Fruit fly (Drosophila melanogaster): ENCODE measurements around the gene CG14182.

CG14182 gene

dm6 chr3L:19932917-19933316, 46.7 kb downstream of the CG14182 start:
- TF ChIP-seq GATAd (GFP tag; optimal IDR thresholded peaks at IDR 0.05) (no peak), fru (GFP tag; optimal IDR thresholded peaks at IDR 0.05) (peak; percentile 5), Mio (GFP tag; optimal IDR thresholded peaks at IDR 0.05) (no peak), Sp1 (GFP tag; optimal IDR thresholded peaks at IDR 0.05) (no peak), woc (GFP tag; optimal IDR thresholded peaks at IDR 0.05) (no peak), br (GFP tag; optimal IDR thresholded peaks at IDR 0.05) (peak; percentile 13), sv (GFP tag; optimal IDR thresholded peaks at IDR 0.05) (no peak), Rel (GFP tag; optimal IDR thresholded peaks at IDR 0.05) (no peak), Rel (tag; optimal IDR thresholded peaks at IDR 0.05) (no peak), pan (optimal IDR thresholded peaks at IDR 0.05) (no peak), usp (GFP tag; optimal IDR thresholded peaks at IDR 0.05) (no peak), Hr83 (GFP tag; optimal IDR thresholded peaks at IDR 0.05; ENCODE audit: poor library complexity, severe bottlenecking) (peak; percentile 83), CG9705 (GFP tag; optimal IDR thresholded peaks at IDR 0.05) (no peak), Hr78 (GFP tag; optimal IDR thresholded peaks at IDR 0.05) (no peak), Vsx2 (GFP tag; optimal IDR thresholded peaks at IDR 0.05; ENCODE audit: partially characterized antibody) (no peak), Myc (optimal IDR thresholded peaks at IDR 0.05) (no peak), sage (GFP tag; optimal IDR thresholded peaks at IDR 0.05) (no peak), N (GFP tag; optimal IDR thresholded peaks at IDR 0.05) (no peak), Jra (GFP tag; optimal IDR thresholded peaks at IDR 0.05) (peak; percentile 46), psq (GFP tag; optimal IDR thresholded peaks at IDR 0.05) (no peak), lola (GFP tag; optimal IDR thresholded peaks at IDR 0.05) (no peak), dl (GFP tag; optimal IDR thresholded peaks at IDR 0.05; ENCODE audit: insufficient read depth in 1 of 2, partially characterized antibody in 2 of 2) (no peak), rgr (GFP tag; optimal IDR thresholded peaks at IDR 0.05) (peak; percentile 38), ey (GFP tag; optimal IDR thresholded peaks at IDR 0.05) (no peak), Dfd (GFP tag; optimal IDR thresholded peaks at IDR 0.05) (no peak), HLH106 (tag; optimal IDR thresholded peaks at IDR 0.05) (no peak), CG32264 (GFP tag; optimal IDR thresholded peaks at IDR 0.05) (no peak), Hnf4 (GFP tag; optimal IDR thresholded peaks at IDR 0.05) (peak; percentile 61), OdsH (GFP tag; optimal IDR thresholded peaks at IDR 0.05) (peak; percentile 51), tai (GFP tag; optimal IDR thresholded peaks at IDR 0.05) (no peak), Abd-B (GFP tag; optimal IDR thresholded peaks at IDR 0.05) (no peak), CrebA (GFP tag; optimal IDR thresholded peaks at IDR 0.05; ENCODE audit: borderline replicate concordance) (no peak), jim (GFP tag; optimal IDR thresholded peaks at IDR 0.05) (no peak), brk (GFP tag; optimal IDR thresholded peaks at IDR 0.05) (no peak), h (GFP tag; optimal IDR thresholded peaks at IDR 0.05) (peak; percentile 32), dmrt93B (GFP tag; optimal IDR thresholded peaks at IDR 0.05) (no peak), foxo (GFP tag; optimal IDR thresholded peaks at IDR 0.05) (peak in 1 of 2 experiments; percentile 28), dsf (GFP tag; optimal IDR thresholded peaks at IDR 0.05; ENCODE audit: borderline replicate concordance) (no peak), Dif (GFP tag; optimal IDR thresholded peaks at IDR 0.05; ENCODE audit: partially characterized antibody) (no peak)

dm6 chr3L:19931391-19931790, 48.2 kb downstream of the CG14182 start, which contains the start of gene CG46462:
Gene CG46462 (plus strand): TSS chr3L:19931691.
- TF ChIP-seq sage (GFP tag; optimal IDR thresholded peaks at IDR 0.05) = no peak
- no peak for TF ChIP-seq Myc (optimal IDR thresholded peaks at IDR 0.05)
- TF ChIP-seq Mio (GFP tag; optimal IDR thresholded peaks at IDR 0.05) = no peak
- TF ChIP-seq ey (GFP tag; optimal IDR thresholded peaks at IDR 0.05) = no peak
- no peak for TF ChIP-seq dmrt93B (GFP tag; optimal IDR thresholded peaks at IDR 0.05)
- no peak for TF ChIP-seq sv (GFP tag; optimal IDR thresholded peaks at IDR 0.05)
- no peak for TF ChIP-seq Hr78 (GFP tag; optimal IDR thresholded peaks at IDR 0.05)
- TF ChIP-seq woc (GFP tag; optimal IDR thresholded peaks at IDR 0.05) = no peak
- no peak for TF ChIP-seq CG32264 (GFP tag; optimal IDR thresholded peaks at IDR 0.05)
- TF ChIP-seq Dif (GFP tag; optimal IDR thresholded peaks at IDR 0.05; ENCODE audit: partially characterized antibody) = no peak
- no peak for TF ChIP-seq h (GFP tag; optimal IDR thresholded peaks at IDR 0.05)
- TF ChIP-seq CrebA (GFP tag; optimal IDR thresholded peaks at IDR 0.05; ENCODE audit: borderline replicate concordance) = no peak
- no peak for TF ChIP-seq rgr (GFP tag; optimal IDR thresholded peaks at IDR 0.05)

Data from whole organism, wandering third instar larva.